Worm (Caenorhabditis elegans): ENCODE data around the gene dsl-3.
"Not testable (repeated sequence)": the region's sequence is repeated elsewhere in the genome, so short reads cannot be mapped to it uniquely, and the experiment has no call there.

Gene dsl-3

ce11 chrIV:1609973-1610372 is at the start of gene dsl-3:
Gene dsl-3, plus strand, starts transcription at chrIV:1610273.
- TF ChIP-seq ztf-11 (tag; optimal IDR thresholded peaks at IDR 0.05); lin-14 (GFP tag; optimal IDR thresholded peaks at IDR 0.05); ceh-90 (tag; optimal IDR thresholded peaks at IDR 0.05): not testable (repeated sequence)

DNA sequence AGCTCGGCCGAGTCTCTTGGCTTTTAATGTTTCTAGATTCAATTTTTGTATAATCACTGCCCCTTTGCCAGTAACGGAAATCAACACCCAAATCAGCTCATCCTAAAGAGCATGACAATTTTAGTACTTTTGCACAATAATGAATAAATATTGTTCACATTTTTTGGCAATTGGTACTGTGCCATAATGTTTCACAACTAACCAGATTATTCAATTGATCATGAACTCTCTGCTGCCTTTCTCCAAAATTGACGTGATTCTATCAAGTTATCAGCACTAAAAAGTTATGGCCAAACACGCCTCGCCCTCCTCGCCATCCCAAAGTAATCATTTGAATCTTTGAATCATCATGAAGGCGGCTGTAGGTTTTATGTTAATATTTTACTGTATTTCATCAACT is 48.2 kb upstream of the dsl-3 start, which contains the start of gene hpo-6:
hpo-6 (plus strand) TSS at position 301 of the 400 bp plus-strand sequence.
- TF ChIP-seq mdl-1 (tag; optimal IDR thresholded peaks at IDR 0.05) (no peak), alr-1 (tag; optimal IDR thresholded peaks at IDR 0.05; ENCODE audit: borderline replicate concordance) (no peak), hlh-4 (tag; optimal IDR thresholded peaks at IDR 0.05) (no peak), nhr-90 (tag; optimal IDR thresholded peaks at IDR 0.05; ENCODE audit: poor library complexity) (no peak), sox-4 (tag; optimal IDR thresholded peaks at IDR 0.05) (no peak), nhr-12 (tag; optimal IDR thresholded peaks at IDR 0.05) (no peak), lin-15B (tag; optimal IDR thresholded peaks at IDR 0.05) (no peak), fos-1 (tag; optimal IDR thresholded peaks at IDR 0.05) (no peak), blmp-1 (tag; optimal IDR thresholded peaks at IDR 0.05) (no peak), mef-2 (tag; optimal IDR thresholded peaks at IDR 0.05) (no peak), pqm-1 (tag; optimal IDR thresholded peaks at IDR 0.05) (no peak), elt-2 (tag; optimal IDR thresholded peaks at IDR 0.05) (no peak), dsc-1 (tag; optimal IDR thresholded peaks at IDR 0.05) (no peak), skn-1 (tag; optimal IDR thresholded peaks at IDR 0.05) (no peak), nhr-76 (tag; optimal IDR thresholded peaks at IDR 0.05) (no peak), C04F5.9 (tag; optimal IDR thresholded peaks at IDR 0.05) (no peak)

DNA sequence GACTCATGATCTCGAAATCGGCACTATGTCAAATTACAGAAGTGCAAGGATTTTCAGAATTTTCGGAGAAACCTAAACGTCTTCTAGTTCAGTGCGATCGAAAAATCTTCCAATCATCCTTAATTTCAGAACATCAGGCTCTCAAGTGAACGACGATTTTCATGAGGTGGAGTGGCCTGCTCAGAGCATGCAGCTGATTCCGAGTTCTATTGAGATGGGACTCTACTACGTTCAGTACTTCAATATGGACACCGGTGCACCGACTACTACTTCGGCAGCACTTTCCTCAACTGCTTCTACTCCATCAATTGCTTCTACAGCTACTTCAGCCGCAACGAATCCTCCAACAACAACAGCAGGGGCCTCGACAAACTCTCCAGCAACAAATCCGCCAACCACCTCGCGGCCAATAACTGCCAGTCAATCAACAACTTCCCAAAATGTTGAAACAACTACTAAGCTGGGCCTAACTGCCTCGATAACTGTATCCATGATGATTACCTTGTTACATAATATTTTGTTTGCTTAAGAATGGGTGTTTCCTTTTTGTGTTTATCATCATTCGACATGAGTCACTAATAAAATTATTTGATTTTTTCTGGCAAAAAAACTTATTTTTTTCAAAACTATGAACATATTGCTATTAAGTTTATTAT is 46.5 kb upstream of the dsl-3 start, which contains the start of gene Y41D4B.15:
Y41D4B.15 (plus strand) TSS at position 606 of the 656 bp plus-strand sequence.
- no peak for TF ChIP-seq nhr-71 (tag; optimal IDR thresholded peaks at IDR 0.05)
- no peak for TF ChIP-seq nhr-19 (GFP tag; conservative IDR thresholded peaks at IDR 0.05)

DNA sequence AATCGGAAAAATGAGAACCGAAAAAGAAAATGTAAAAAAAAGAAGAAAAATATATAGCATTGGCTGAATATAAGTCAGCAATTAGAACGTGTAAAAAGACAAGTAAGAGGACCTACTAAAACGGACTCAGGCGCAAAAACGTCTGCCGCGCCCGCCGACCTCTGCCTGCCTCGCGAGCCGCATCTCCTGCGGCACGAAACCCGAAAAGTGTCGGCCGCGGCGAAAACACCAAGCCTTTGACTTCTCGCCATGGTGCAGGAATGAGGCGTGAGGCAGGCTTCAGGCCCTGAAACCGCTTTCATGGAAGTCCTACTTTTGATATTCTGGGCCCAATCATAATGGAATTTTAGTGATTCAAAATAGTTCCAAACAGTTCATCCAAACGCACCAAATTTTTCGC is 44.3 kb upstream of the dsl-3 start:
- TF ChIP-seq ceh-90 (tag; optimal IDR thresholded peaks at IDR 0.05) (no peak), nhr-19 (GFP tag; conservative IDR thresholded peaks at IDR 0.05) (no peak), sptf-1 (tag; optimal IDR thresholded peaks at IDR 0.05) (no peak), hpl-2 (GFP tag; optimal IDR thresholded peaks at IDR 0.05) (no peak), isw-1 (GFP tag; IDR thresholded peaks at IDR 0.05) (no peak), fos-1 (tag; optimal IDR thresholded peaks at IDR 0.05) (no peak), mab-9 (GFP tag; IDR thresholded peaks at IDR 0.05) (no peak), pax-3 (tag; optimal IDR thresholded peaks at IDR 0.05) (no peak)

DNA sequence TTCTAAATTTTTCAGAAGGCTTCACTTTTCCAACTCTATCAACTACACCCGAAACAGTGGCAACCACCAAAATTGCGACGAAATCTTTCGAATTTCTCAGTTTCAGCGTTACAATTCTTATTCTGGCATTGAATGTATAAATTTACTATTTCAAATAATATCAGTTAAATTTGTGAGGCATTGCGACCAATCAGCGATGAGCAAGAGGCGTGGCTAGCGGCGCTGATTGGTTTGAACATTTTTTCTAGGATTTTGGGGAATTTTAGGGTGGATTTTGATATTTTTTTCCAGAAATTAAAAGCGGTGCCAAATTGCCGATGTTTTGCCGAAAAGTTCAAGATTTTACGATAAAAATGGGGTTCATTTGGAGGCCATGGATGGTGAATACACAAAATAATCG is 42.5 kb upstream of the dsl-3 start:
- TF ChIP-seq egl-27 (tag; optimal IDR thresholded peaks at IDR 0.05) (no peak), lin-14 (GFP tag; optimal IDR thresholded peaks at IDR 0.05) (no peak), ama-1 (optimal IDR thresholded peaks at IDR 0.05) (no peak), ceh-88 (GFP tag; IDR thresholded peaks at IDR 0.05) (no peak), sptf-1 (tag; optimal IDR thresholded peaks at IDR 0.05) (no peak), fkh-10 (GFP tag; optimal IDR thresholded peaks at IDR 0.05) (no peak), nhr-71 (tag; optimal IDR thresholded peaks at IDR 0.05) (no peak), ceh-8 (GFP tag; optimal IDR thresholded peaks at IDR 0.05) (no peak), mab-9 (GFP tag; IDR thresholded peaks at IDR 0.05) (no peak), snpc-4 (tag; optimal IDR thresholded peaks at IDR 0.05) (no peak), lin-35 (GFP tag; optimal IDR thresholded peaks at IDR 0.05) (no peak), ceh-90 (tag; optimal IDR thresholded peaks at IDR 0.05) (no peak), dpl-1 (GFP tag; optimal IDR thresholded peaks at IDR 0.05) (no peak), unc-130 (tag; optimal IDR thresholded peaks at IDR 0.05) (no peak), skn-1 (tag; optimal IDR thresholded peaks at IDR 0.05) (no peak), unc-86 (tag; optimal IDR thresholded peaks at IDR 0.05) (no peak)

Data from whole organism, L1 larva.